Worm (Caenorhabditis elegans): ENCODE data around the gene mrps-35.

The mrps-35 gene

ce11 chrV:19027338-19027737 lies 46.2 kb downstream of the mrps-35 start:
- TF ChIP-seq dao-5 (tag; optimal IDR thresholded peaks at IDR 0.05) (no peak), W03F9.2 (tag; optimal IDR thresholded peaks at IDR 0.05) (no peak), him-1 (tag; optimal IDR thresholded peaks at IDR 0.05) (no peak)

ce11 chrV:19031456-19031855 lies 50.4 kb downstream of the mrps-35 start, which contains the start of gene Y39B6A.27:
Gene Y39B6A.27, plus strand, starts transcription at chrV:19031756.
- TF ChIP-seq him-1 (tag; optimal IDR thresholded peaks at IDR 0.05) (no peak), W03F9.2 (tag; optimal IDR thresholded peaks at IDR 0.05) (no peak), dao-5 (tag; optimal IDR thresholded peaks at IDR 0.05) (no peak)
